Worm (Caenorhabditis elegans): ENCODE results near the gene clec-156.

DNA sequence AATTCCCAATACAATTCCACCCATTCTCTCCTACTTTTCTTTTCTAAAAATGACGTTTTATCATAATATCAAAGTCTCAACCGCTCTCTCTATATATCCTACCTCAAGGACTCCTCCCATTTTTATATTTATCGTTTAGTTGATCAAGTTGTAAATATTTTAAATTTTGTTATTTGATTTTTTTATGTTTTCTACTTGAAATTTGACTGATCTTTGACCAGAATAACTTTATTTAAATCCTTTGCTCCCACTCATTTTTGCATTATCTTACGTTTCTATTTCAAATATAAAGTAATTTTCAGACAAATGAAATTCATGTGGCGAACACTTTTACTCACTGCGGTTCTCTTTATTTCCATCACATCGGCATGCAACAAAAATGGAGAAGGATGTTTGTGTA is 4.6 kb downstream of the clec-156 start, which contains the start of the genes acbp-7 and F26A1.19:
- TF ChIP-seq flt-1 (GFP tag; IDR thresholded peaks at IDR 0.05) (no peak), T22C8.4 (GFP tag; IDR thresholded peaks at IDR 0.05) (no peak), cog-1 (tag; optimal IDR thresholded peaks at IDR 0.05) (no peak)

Measured in whole organism, midembryonic.